Fruit fly (Drosophila melanogaster) whole organism, embryonic: ENCODE results near the gene CG10866.

Experiments
- Bdp1 ChIP-seq: fragments of 200-800 bp; sonication (Bioruptor generic); optimal IDR thresholded peaks from 3 replicates; lab custom pipeline; 2016; ENCODE audit warnings: missing biosample characterization, missing genetic modification characterization
- CG10209 ChIP-seq: fragments of 200-800 bp; sonication (Bioruptor generic); optimal IDR thresholded peaks from 3 replicates; lab custom pipeline; 2017; ENCODE audit warnings: missing biosample characterization, mild to moderate bottlenecking, missing genetic modification characterization, missing genetic modification reagents
- CG11398 ChIP-seq: fragments of 200-800 bp; sonication (Bioruptor generic); optimal IDR thresholded peaks from 2 replicates; lab custom pipeline; 2016; ENCODE audit warnings: missing biosample characterization, missing genetic modification characterization
- CG12071 ChIP-seq: fragments of 200-800 bp; sonication (Bioruptor generic); optimal IDR thresholded peaks from 3 replicates; lab custom pipeline; 2018; ENCODE audit warnings: missing biosample characterization, mild to moderate bottlenecking, missing genetic modification characterization
- CG12391 ChIP-seq: fragments of 200-800 bp; sonication (Bioruptor generic); optimal IDR thresholded peaks from 3 replicates; lab custom pipeline; 2018; ENCODE audit warnings: missing biosample characterization, mild to moderate bottlenecking, missing genetic modification characterization, moderate library complexity
- CG15601 ChIP-seq: fragments of 200-800 bp; sonication (Bioruptor generic); optimal IDR thresholded peaks from 3 replicates; lab custom pipeline; 2019; ENCODE audit warnings: missing biosample characterization, mild to moderate bottlenecking, missing genetic modification characterization, moderate library complexity
- CG1647 ChIP-seq: fragments of 200-800 bp; sonication (Bioruptor generic); optimal IDR thresholded peaks from 3 replicates; lab custom pipeline; 2016; ENCODE audit warnings: missing biosample characterization, missing genetic modification characterization
- CG3281 ChIP-seq: fragments of 200-800 bp; sonication (Bioruptor generic); optimal IDR thresholded peaks from 3 replicates; lab custom pipeline; 2017; ENCODE audit warnings: missing biosample characterization, mild to moderate bottlenecking, missing genetic modification characterization
- CG3407 ChIP-seq: fragments of 200-800 bp; sonication (Bioruptor generic); optimal IDR thresholded peaks from 2 replicates; lab custom pipeline; 2018; ENCODE audit warnings: missing biosample characterization, mild to moderate bottlenecking, missing genetic modification characterization
- CG4707 ChIP-seq: fragments of 200-800 bp; sonication (Bioruptor generic); optimal IDR thresholded peaks from 2 replicates; lab custom pipeline; 2018; ENCODE audit warnings: missing biosample characterization, mild to moderate bottlenecking, missing genetic modification characterization, moderate library complexity
- CG6175 ChIP-seq: fragments of 200-800 bp; sonication (Bioruptor generic); IDR thresholded peaks from 3 replicates; pipeline ENCODE4 v1.3.6; 2022; ENCODE audit warnings: missing biosample characterization, missing genetic modification characterization
- CG6791 ChIP-seq: fragments of 200-800 bp; sonication (Bioruptor generic); IDR thresholded peaks from 3 replicates; pipeline ENCODE4 v1.3.6; 2022; ENCODE audit warnings: missing biosample characterization, missing genetic modification characterization; ENCODE audit not compliant: partially characterized antibody
- CG8924 ChIP-seq: fragments of 200-800 bp; optimal IDR thresholded peaks from 3 replicates; lab custom pipeline; 2019; ENCODE audit warnings: missing biosample characterization, mild to moderate bottlenecking, missing genetic modification characterization, moderate library complexity
- CG9797 ChIP-seq: fragments of 200-800 bp; sonication (Bioruptor generic); optimal IDR thresholded peaks from 3 replicates; lab custom pipeline; 2018; ENCODE audit warnings: missing biosample characterization, mild to moderate bottlenecking, missing genetic modification characterization
- CG9932 ChIP-seq: fragments of 200-800 bp; sonication (Bioruptor generic); IDR thresholded peaks from 2 replicates; pipeline ENCODE4 v1.3.6; 2022; ENCODE audit warnings: missing biosample characterization, missing genetic modification characterization
- CkIIα-i1 ChIP-seq: fragments of 200-800 bp; sonication (Bioruptor generic); IDR thresholded peaks from 2 replicates; pipeline ENCODE4 v1.3.6; 2022; ENCODE audit warnings: missing biosample characterization, missing genetic modification characterization
- Dek ChIP-seq: fragments of 200-800 bp; sonication (Bioruptor generic); optimal IDR thresholded peaks from 3 replicates; lab custom pipeline; 2019; ENCODE audit warnings: missing biosample characterization, mild to moderate bottlenecking, missing genetic modification characterization, moderate library complexity
- Dip3 ChIP-seq: fragments of 200-800 bp; sonication (Bioruptor generic); optimal IDR thresholded peaks from 3 replicates; lab custom pipeline; 2016; ENCODE audit warnings: missing biosample characterization, missing genetic modification characterization
- Doc3 ChIP-seq: fragments of 200-800 bp; sonication (Bioruptor generic); IDR thresholded peaks from 3 replicates; pipeline ENCODE4 v1.3.6; 2022; ENCODE audit warnings: missing biosample characterization, missing genetic modification characterization; ENCODE audit not compliant: partially characterized antibody
- Dref ChIP-seq: fragments of 200-800 bp; sonication (Bioruptor generic); IDR thresholded peaks from 2 replicates; pipeline ENCODE4 v1.3.6; 2022; ENCODE audit warnings: missing biosample characterization, missing genetic modification characterization
- E2f2 ChIP-seq: fragments of 200-800 bp; sonication (Bioruptor generic); IDR thresholded peaks from 2 replicates; pipeline ENCODE4 v1.3.6; 2022; ENCODE audit warnings: missing biosample characterization, missing genetic modification characterization
- Eip74EF ChIP-seq, 2 experiments: fragments of 200-800 bp in 1 of 2; fragments of >200 bp in 1 of 2; sonication (Bioruptor generic) in 1 of 2; optimal IDR thresholded peaks; 2 replicates each; lab custom pipeline; 2017 to 2019; ENCODE audit warnings: missing biosample characterization in 2 of 2, missing genetic modification characterization in 2 of 2, mild to moderate bottlenecking in 1 of 2, moderate library complexity in 1 of 2
- H2.0 ChIP-seq: fragments of 200-800 bp; sonication (Bioruptor generic); IDR thresholded peaks from 2 replicates; pipeline ENCODE4 v1.3.6; 2022; ENCODE audit warnings: missing biosample characterization, missing genetic modification characterization
- HHEX ChIP-seq: fragments of 200-800 bp; sonication (Bioruptor generic); optimal IDR thresholded peaks from 3 replicates; lab custom pipeline; 2017; ENCODE audit warnings: missing biosample characterization, mild to moderate bottlenecking, missing genetic modification characterization, missing genetic modification reagents
- HLH4C ChIP-seq: fragments of 200-800 bp; sonication (Bioruptor generic); IDR thresholded peaks from 3 replicates; pipeline ENCODE4 v1.3.6; 2022; ENCODE audit warnings: missing biosample characterization, missing genetic modification characterization; ENCODE audit not compliant: partially characterized antibody
- Hr51 ChIP-seq, 2 experiments: fragments of 200-800 bp; sonication (Bioruptor generic); optimal IDR thresholded peaks; 2 replicates in 1 of 2; 3 replicates in 1 of 2; lab custom pipeline; 2016 to 2018; ENCODE audit warnings: missing biosample characterization in 2 of 2, missing genetic modification characterization in 2 of 2, mild to moderate bottlenecking in 1 of 2, moderate library complexity in 1 of 2
- Max ChIP-seq: fragments of 200-800 bp; sonication (Bioruptor generic); optimal IDR thresholded peaks from 2 replicates; lab custom pipeline; 2016; ENCODE audit warnings: missing biosample characterization, mild to moderate bottlenecking, missing genetic modification characterization
- Mes4 ChIP-seq: fragments of 200-800 bp; sonication (Bioruptor generic); optimal IDR thresholded peaks from 2 replicates; lab custom pipeline; 2016; ENCODE audit warnings: missing biosample characterization, missing genetic modification characterization
- Neu2 ChIP-seq: fragments of 200-800 bp; sonication (Bioruptor generic); optimal IDR thresholded peaks from 3 replicates; lab custom pipeline; 2016; ENCODE audit warnings: missing biosample characterization, missing genetic modification characterization, borderline replicate concordance
- Optix ChIP-seq: fragments of 200-800 bp; sonication (Bioruptor generic); IDR thresholded peaks from 3 replicates; pipeline ENCODE4 v1.3.6; 2022; ENCODE audit warnings: missing biosample characterization, missing genetic modification characterization
- Sin3A ChIP-seq: fragments of >200 bp; optimal IDR thresholded peaks from 2 replicates; lab custom pipeline; 2018
- Tbp ChIP-seq: fragments of >200 bp; optimal IDR thresholded peaks from 2 replicates; lab custom pipeline; 2018; ENCODE audit warnings: missing biosample characterization, missing genetic modification characterization
- Usf ChIP-seq: fragments of 200-800 bp; sonication (Bioruptor generic); optimal IDR thresholded peaks from 2 replicates; lab custom pipeline; 2017; ENCODE audit warnings: missing genotype, missing biosample characterization, missing genetic modification characterization
- cato ChIP-seq: fragments of 200-800 bp; sonication (Bioruptor generic); optimal IDR thresholded peaks from 2 replicates; lab custom pipeline; 2016; ENCODE audit warnings: missing biosample characterization, missing genetic modification characterization, borderline replicate concordance
- cwo ChIP-seq: fragments of 200-800 bp; sonication (Bioruptor generic); optimal IDR thresholded peaks from 3 replicates; lab custom pipeline; 2017; ENCODE audit warnings: missing biosample characterization, missing genetic modification characterization, mild to moderate bottlenecking, moderate library complexity, missing genetic modification reagents
- disco-r ChIP-seq: fragments of 200-800 bp; sonication (Bioruptor generic); optimal IDR thresholded peaks from 2 replicates; lab custom pipeline; 2016; ENCODE audit warnings: missing biosample characterization, missing genetic modification characterization
- eve ChIP-seq, 2 experiments: fragments of >200 bp; optimal IDR thresholded peaks; 2 replicates each; lab custom pipeline; 2017; ENCODE audit warnings: missing biosample characterization in 2 of 2, missing genetic modification characterization in 2 of 2
- gfzf ChIP-seq: fragments of 200-800 bp; sonication (Bioruptor generic); optimal IDR thresholded peaks from 2 replicates; lab custom pipeline; 2016; ENCODE audit warnings: missing biosample characterization, mild to moderate bottlenecking, missing genetic modification characterization, moderate library complexity
- gsb-n ChIP-seq: fragments of 200-800 bp; sonication (Bioruptor generic); optimal IDR thresholded peaks from 3 replicates; lab custom pipeline; 2018; ENCODE audit warnings: missing biosample characterization, mild to moderate bottlenecking, missing genetic modification characterization
- hth ChIP-seq: fragments of >200 bp; optimal IDR thresholded peaks from 2 replicates; lab custom pipeline; 2017; ENCODE audit warnings: inconsistent platforms
- lbe ChIP-seq: fragments of 200-800 bp; sonication (Bioruptor generic); optimal IDR thresholded peaks from 2 replicates; lab custom pipeline; 2016; ENCODE audit warnings: missing biosample characterization, mild to moderate bottlenecking, missing genetic modification characterization
- luna ChIP-seq: fragments of 200-800 bp; sonication (Bioruptor generic); optimal IDR thresholded peaks from 2 replicates; lab custom pipeline; 2016; ENCODE audit warnings: missing biosample characterization, missing genetic modification characterization
- nom ChIP-seq: fragments of 200-800 bp; sonication (Bioruptor generic); optimal IDR thresholded peaks from 2 replicates; lab custom pipeline; 2017; ENCODE audit warnings: missing biosample characterization, missing genetic modification characterization, mild to moderate bottlenecking, moderate library complexity, missing genetic modification reagents
- pb ChIP-seq: fragments of 200-800 bp; sonication (Bioruptor generic); optimal IDR thresholded peaks from 3 replicates; lab custom pipeline; 2016; ENCODE audit warnings: missing biosample characterization, missing genetic modification characterization
- slp2 ChIP-seq: fragments of 200-800 bp; sonication (Bioruptor generic); optimal IDR thresholded peaks from 2 replicates; lab custom pipeline; 2016; ENCODE audit warnings: missing biosample characterization, missing genetic modification characterization
- sob ChIP-seq: fragments of 200-800 bp; sonication (Bioruptor generic); IDR thresholded peaks from 2 replicates; pipeline ENCODE4 v1.3.6; 2022; ENCODE audit warnings: missing biosample characterization, missing genetic modification characterization
- trem ChIP-seq: fragments of 200-800 bp; optimal IDR thresholded peaks from 3 replicates; lab custom pipeline; 2019; ENCODE audit warnings: missing biosample characterization, mild to moderate bottlenecking, missing genetic modification characterization, moderate library complexity
- tup ChIP-seq: fragments of 200-800 bp; sonication (Bioruptor generic); optimal IDR thresholded peaks from 2 replicates; lab custom pipeline; 2016; ENCODE audit warnings: missing biosample characterization, mild to moderate bottlenecking, missing genetic modification characterization, moderate library complexity
- usp ChIP-seq: fragments of >200 bp; optimal IDR thresholded peaks from 2 replicates; lab custom pipeline; 2017; ENCODE audit warnings: missing biosample characterization, missing genetic modification characterization
- zfh1 ChIP-seq: fragments of 200-800 bp; sonication (Bioruptor generic); IDR thresholded peaks from 3 replicates; pipeline ENCODE4 v1.3.6; 2022; ENCODE audit warnings: missing biosample characterization, missing genetic modification characterization

Gene CG10866

dm6 chr3L:3902491-3903198, 35.1 kb downstream of the CG10866 start, which contains the start of gene Ubi-p63E (continued):
- peak; percentile 22 for TF ChIP-seq Neu2 (GFP tag; lab: Kevin White, UChicago)
- TF ChIP-seq eve (GFP tag; optimal IDR thresholded peaks at IDR 0.05; lab: Kevin White, UChicago), result no peak
- peak; percentile 72 for TF ChIP-seq CG12391 (tag; lab: Kevin White, UChicago)
- peak; percentile 61 for TF ChIP-seq CG10209 (GFP tag; lab: Kevin White, UChicago)
- TF ChIP-seq CG15601 (tag; lab: Kevin White, UChicago), result peak; percentile 5
- TF ChIP-seq lbe (GFP tag; lab: Kevin White, UChicago), result peak; percentile 60
- TF ChIP-seq CG9797 (GFP tag; lab: Kevin White, UChicago), result peak; percentile 51
- no peak for TF ChIP-seq CG9932 (GFP tag; lab: Robert Waterston, UW)
- no peak for TF ChIP-seq E2f2 (GFP tag; lab: Robert Waterston, UW)
- TF ChIP-seq Sin3A (lab: Kevin White, UChicago), result no peak
- no peak for TF ChIP-seq CG6791 (GFP tag; lab: Robert Waterston, UW)
- peak; percentile 50 for TF ChIP-seq gsb-n
- no peak for TF ChIP-seq H2.0 (GFP tag; lab: Robert Waterston, UW)
- TF ChIP-seq cwo, result peak; percentile 8
- TF ChIP-seq disco-r (GFP tag; lab: Kevin White, UChicago), result peak; percentile 42
- no peak for TF ChIP-seq trem (tag; lab: Kevin White, UChicago)
- no peak for TF ChIP-seq tup (GFP tag; lab: Kevin White, UChicago)
- TF ChIP-seq slp2 (GFP tag; lab: Kevin White, UChicago), result peak; percentile 80
- TF ChIP-seq CG3407 (GFP tag; lab: Kevin White, UChicago), result peak; percentile 22
- peak; percentile 49 for TF ChIP-seq Dek (tag; lab: Kevin White, UChicago)
- TF ChIP-seq gfzf (GFP tag; lab: Kevin White, UChicago), result peak; percentile 85
- TF ChIP-seq Mes4 (GFP tag; lab: Kevin White, UChicago), result peak; percentile 35
- TF ChIP-seq Usf, result peak; percentile 58
- TF ChIP-seq Bdp1 (GFP tag; lab: Kevin White, UChicago), result peak; percentile 12
- no peak for TF ChIP-seq zfh1
- no peak for TF ChIP-seq Dref
- TF ChIP-seq hth, result no peak
- TF ChIP-seq cato (GFP tag; lab: Kevin White, UChicago), result peak; percentile 34
- no peak for TF ChIP-seq sob (GFP tag; lab: Robert Waterston, UW)
- TF ChIP-seq Eip74EF (GFP tag; optimal IDR thresholded peaks at IDR 0.05; lab: Kevin White, UChicago), result no peak
- peak; percentile 40 for TF ChIP-seq HHEX (GFP tag; lab: Kevin White, UChicago)
- no peak for TF ChIP-seq CkIIα-i1 (GFP tag; lab: Robert Waterston, UW)
- TF ChIP-seq Tbp, result no peak
- no peak for TF ChIP-seq CG6175
- peak; percentile 19 to 66 for TF ChIP-seq Hr51 (GFP tag; optimal IDR thresholded peaks at IDR 0.05; lab: Kevin White, UChicago)
- no peak for TF ChIP-seq usp (GFP tag; lab: Kevin White, UChicago)
- no peak for TF ChIP-seq Optix (GFP tag; lab: Robert Waterston, UW)
- TF ChIP-seq luna, result peak; percentile 49
- TF ChIP-seq CG8924 (tag; lab: Kevin White, UChicago), result peak; percentile 25
- peak; percentile 22 for TF ChIP-seq CG11398 (GFP tag; lab: Kevin White, UChicago)
- TF ChIP-seq Max (GFP tag; lab: Kevin White, UChicago), result peak; percentile 29
- no peak for TF ChIP-seq HLH4C (GFP tag; lab: Robert Waterston, UW)
- peak; percentile 60 for TF ChIP-seq pb
- TF ChIP-seq nom (GFP tag; lab: Kevin White, UChicago), result peak; percentile 76
- TF ChIP-seq Dip3 (GFP tag; lab: Kevin White, UChicago), result peak; percentile 39
- peak; percentile 63 for TF ChIP-seq CG1647 (GFP tag; lab: Kevin White, UChicago)
- TF ChIP-seq CG4707 (GFP tag; lab: Kevin White, UChicago), result peak; percentile 31
- no peak for TF ChIP-seq Doc3 (GFP tag; lab: Robert Waterston, UW)
- no peak for TF ChIP-seq CG12071
- peak; percentile 46 for TF ChIP-seq CG3281
